Worm (Caenorhabditis elegans): ENCODE results near the gene dyf-4.
A peak's percentile ranks its signal among the peaks of the same experiment; 100 is the strongest.

dyf-4 gene

ce11 chrV:12550755-12551154 lies 25.2 kb upstream of the dyf-4 start:
- TF ChIP-seq nhr-43 (tag; optimal IDR thresholded peaks at IDR 0.05; ENCODE audit: poor library complexity, severe bottlenecking) = peak; percentile 29
- TF ChIP-seq nhr-23 (tag; optimal IDR thresholded peaks at IDR 0.05) = peak; percentile 59
- no peak for TF ChIP-seq unc-62 (GFP tag; optimal IDR thresholded peaks at IDR 0.05)

- TF ChIP-seq nhr-28 (tag; optimal IDR thresholded peaks at IDR 0.05) (no peak), ceh-82 (tag; optimal IDR thresholded peaks at IDR 0.05) (no peak), lin-39 (tag; optimal IDR thresholded peaks at IDR 0.05) (no peak), nfya-1 (tag; optimal IDR thresholded peaks at IDR 0.05; ENCODE audit: insufficient read depth) (peak; percentile 31), nhr-43 (tag; optimal IDR thresholded peaks at IDR 0.05; ENCODE audit: poor library complexity, severe bottlenecking) (peak; percentile 55), ama-1 (optimal IDR thresholded peaks at IDR 0.05) (peak; percentile 91), aly-2 (tag; optimal IDR thresholded peaks at IDR 0.05) (no peak), nhr-12 (tag; optimal IDR thresholded peaks at IDR 0.05) (no peak), eor-1 (tag; optimal IDR thresholded peaks at IDR 0.05) (no peak), nhr-23 (tag; optimal IDR thresholded peaks at IDR 0.05) (peak; percentile 80), nhr-25 (tag; optimal IDR thresholded peaks at IDR 0.05) (peak; percentile 35)
These were observed 24.6 kb upstream of the dyf-4 start, which contains the start of gene F45D3.3 for ce11 chrV:12550036-12550626. F45D3.3 (minus strand) TSS chrV:12550385.

ce11 chrV:12549604-12550003 lies 24.1 kb upstream of the dyf-4 start:
- TF ChIP-seq ama-1 (optimal IDR thresholded peaks at IDR 0.05) (peak; percentile 95), R02D3.7 (tag; optimal IDR thresholded peaks at IDR 0.05) (no peak), nhr-25 (tag; optimal IDR thresholded peaks at IDR 0.05) (peak; percentile 36), nhr-43 (tag; optimal IDR thresholded peaks at IDR 0.05; ENCODE audit: poor library complexity, severe bottlenecking) (peak; percentile 50), unc-62 (GFP tag; optimal IDR thresholded peaks at IDR 0.05) (no peak), fos-1 (tag; optimal IDR thresholded peaks at IDR 0.05) (no peak), skn-1 (tag; optimal IDR thresholded peaks at IDR 0.05) (no peak)

- TF ChIP-seq tbx-2 (tag; optimal IDR thresholded peaks at IDR 0.05) (peak; percentile 65), nhr-25 (tag; optimal IDR thresholded peaks at IDR 0.05) (peak; percentile 45), pha-4 (tag; optimal IDR thresholded peaks at IDR 0.05) (no peak), elt-3 (tag; optimal IDR thresholded peaks at IDR 0.05) (no peak), ama-1 (optimal IDR thresholded peaks at IDR 0.05) (peak; percentile 97), elt-1 (tag; optimal IDR thresholded peaks at IDR 0.05) (no peak), nhr-28 (tag; optimal IDR thresholded peaks at IDR 0.05) (peak; percentile 8), nhr-23 (tag; optimal IDR thresholded peaks at IDR 0.05) (peak; percentile 74), ceh-28 (tag; optimal IDR thresholded peaks at IDR 0.05) (peak; percentile 15), lsy-12 (tag; optimal IDR thresholded peaks at IDR 0.05) (peak; percentile 66), ztf-4 (tag; optimal IDR thresholded peaks at IDR 0.05) (peak; percentile 50), jun-1 (tag; optimal IDR thresholded peaks at IDR 0.05) (no peak), nhr-43 (tag; optimal IDR thresholded peaks at IDR 0.05; ENCODE audit: poor library complexity, severe bottlenecking) (peak; percentile 73)
These were observed 23.3 kb upstream of the dyf-4 start for ce11 chrV:12548830-12549229.

- TF ChIP-seq nhr-23 (tag; optimal IDR thresholded peaks at IDR 0.05) (peak; percentile 81), tbx-2 (tag; optimal IDR thresholded peaks at IDR 0.05) (peak; percentile 56), ceh-9 (tag; optimal IDR thresholded peaks at IDR 0.05) (no peak), nhr-43 (tag; optimal IDR thresholded peaks at IDR 0.05; ENCODE audit: poor library complexity, severe bottlenecking) (peak; percentile 76), mml-1 (tag; optimal IDR thresholded peaks at IDR 0.05) (no peak), lsy-12 (tag; optimal IDR thresholded peaks at IDR 0.05) (peak; percentile 62), jun-1 (tag; optimal IDR thresholded peaks at IDR 0.05) (peak; percentile 20), ZK546.5 (tag; optimal IDR thresholded peaks at IDR 0.05) (no peak), R02D3.7 (tag; optimal IDR thresholded peaks at IDR 0.05) (no peak), ceh-82 (tag; optimal IDR thresholded peaks at IDR 0.05) (peak; percentile 1), ama-1 (optimal IDR thresholded peaks at IDR 0.05) (peak; percentile 20), ceh-28 (tag; optimal IDR thresholded peaks at IDR 0.05) (no peak), nhr-25 (tag; optimal IDR thresholded peaks at IDR 0.05) (peak; percentile 78), unc-62 (GFP tag; optimal IDR thresholded peaks at IDR 0.05) (peak; percentile 7), nfya-1 (tag; optimal IDR thresholded peaks at IDR 0.05; ENCODE audit: insufficient read depth) (peak; percentile 18), fos-1 (tag; optimal IDR thresholded peaks at IDR 0.05) (peak; percentile 61), zag-1 (tag; optimal IDR thresholded peaks at IDR 0.05) (no peak), unc-39 (tag; optimal IDR thresholded peaks at IDR 0.05) (no peak)
These were observed 17.3 kb upstream of the dyf-4 start for ce11 chrV:12542683-12543319.

- TF ChIP-seq ZK546.5 (tag; optimal IDR thresholded peaks at IDR 0.05) (no peak), zag-1 (tag; optimal IDR thresholded peaks at IDR 0.05) (no peak), ztf-11 (tag; optimal IDR thresholded peaks at IDR 0.05) (no peak), daf-12 (tag; optimal IDR thresholded peaks at IDR 0.05) (no peak), nfya-1 (tag; optimal IDR thresholded peaks at IDR 0.05; ENCODE audit: insufficient read depth) (no peak), nhr-12 (tag; optimal IDR thresholded peaks at IDR 0.05) (no peak), fkh-2 (tag; optimal IDR thresholded peaks at IDR 0.05) (no peak), nhr-23 (tag; optimal IDR thresholded peaks at IDR 0.05) (no peak), snpc-4 (tag; optimal IDR thresholded peaks at IDR 0.05) (no peak), skn-1 (tag; optimal IDR thresholded peaks at IDR 0.05) (no peak), egl-5 (tag; optimal IDR thresholded peaks at IDR 0.05) (no peak), ceh-16 (tag; optimal IDR thresholded peaks at IDR 0.05) (no peak), mml-1 (tag; optimal IDR thresholded peaks at IDR 0.05) (no peak), fkh-10 (GFP tag; optimal IDR thresholded peaks at IDR 0.05) (no peak), nhr-237 (tag; optimal IDR thresholded peaks at IDR 0.05) (no peak), nhr-76 (tag; optimal IDR thresholded peaks at IDR 0.05) (no peak), elt-1 (tag; optimal IDR thresholded peaks at IDR 0.05) (no peak), tbx-2 (tag; optimal IDR thresholded peaks at IDR 0.05) (no peak), elt-3 (tag; optimal IDR thresholded peaks at IDR 0.05) (no peak)
These were observed 15.7 kb upstream of the dyf-4 start for ce11 chrV:12541207-12541606.
